Worm (Caenorhabditis elegans) whole organism, L4 larva: ENCODE data around the gene arrd-3.
A peak's percentile ranks its signal among the peaks of the same experiment; 100 is the strongest.

Source experiments
- D1046.2 ChIP-seq: fragments of 200-800 bp; sonication (Bioruptor generic); IDR thresholded peaks from 2 replicates; pipeline ENCODE4 v1.3.6; 2022; ENCODE audit warnings: missing genetic modification characterization, missing compliant biosample characterization
- F44E2.7 ChIP-seq: fragments of 200-800 bp; sonication (Bioruptor generic); IDR thresholded peaks from 2 replicates; pipeline ENCODE4 v2.1.2; 2022; ENCODE audit warnings: missing genetic modification characterization, missing compliant biosample characterization
- T20F7.1 ChIP-seq: fragments of 200-800 bp; sonication (Bioruptor generic); optimal IDR thresholded peaks from 2 replicates; lab custom pipeline; 2018; ENCODE audit warnings: mild to moderate bottlenecking, missing genetic modification characterization, missing compliant biosample characterization
- Y105C5A.15 ChIP-seq: fragments of 200-800 bp; sonication (Bioruptor generic); IDR thresholded peaks from 2 replicates; pipeline ENCODE4 v1.3.6; 2022; ENCODE audit warnings: missing genetic modification characterization, missing compliant biosample characterization
- Y48G9A.11 ChIP-seq: fragments of 200-800 bp; sonication (Bioruptor generic); IDR thresholded peaks from 2 replicates; pipeline ENCODE4 v1.3.6; 2022; ENCODE audit warnings: missing genetic modification reagents, missing genetic modification characterization, missing compliant biosample characterization
- Y5F2A.4 ChIP-seq: fragments of 200-800 bp; sonication (Bioruptor generic); optimal IDR thresholded peaks from 2 replicates; lab custom pipeline; 2018; ENCODE audit warnings: mild to moderate bottlenecking, missing genetic modification characterization, missing compliant biosample characterization
- Y75B8A.6 ChIP-seq: fragments of 200-800 bp; sonication (Bioruptor generic); IDR thresholded peaks from 2 replicates; pipeline ENCODE4 v1.3.6; 2022; ENCODE audit warnings: missing genetic modification reagents, missing genetic modification characterization, missing compliant biosample characterization
- ZK337.2 ChIP-seq: fragments of 200-800 bp; sonication (Bioruptor generic); IDR thresholded peaks from 2 replicates; pipeline ENCODE4 v1.3.6; 2022; ENCODE audit warnings: missing genetic modification reagents, missing genetic modification characterization, missing compliant biosample characterization
- aha-1 ChIP-seq: fragments of 150-350 bp; peaks from one replicate; lab custom pipeline; 2014; ENCODE audit warnings: missing biosample characterization, missing genetic modification characterization
- arid-1 ChIP-seq: fragments of 200-800 bp; sonication (Bioruptor generic); conservative IDR thresholded peaks from 2 replicates; pipeline ENCODE4 v1.3.6; 2022; ENCODE audit warnings: missing genetic modification reagents, missing genetic modification characterization, missing compliant biosample characterization
- ceh-20 ChIP-seq: fragments of 200-800 bp; sonication (Bioruptor generic); IDR thresholded peaks from 2 replicates; pipeline ENCODE4 v1.3.6; 2022; ENCODE audit warnings: missing genetic modification reagents, missing genetic modification characterization, missing compliant biosample characterization
- ceh-44 ChIP-seq: fragments of 200-800 bp; sonication (Bioruptor generic); IDR thresholded peaks from 2 replicates; pipeline ENCODE4 v1.3.6; 2022; ENCODE audit warnings: missing genetic modification reagents, missing genetic modification characterization, missing compliant biosample characterization
- daf-12 ChIP-seq: fragments of 150-350 bp; optimal IDR thresholded peaks from 2 replicates; lab custom pipeline; 2014; ENCODE audit warnings: missing biosample characterization, missing genetic modification reagents, missing genetic modification characterization
- daf-8 ChIP-seq: fragments of 200-800 bp; sonication (Bioruptor generic); IDR thresholded peaks from 2 replicates; pipeline ENCODE4 v1.3.6; 2022; ENCODE audit warnings: missing genetic modification characterization, missing compliant biosample characterization
- dmd-8 ChIP-seq: fragments of 200-800 bp; sonication (Bioruptor generic); IDR thresholded peaks from 2 replicates; pipeline ENCODE4 v1.3.6; 2022; ENCODE audit warnings: missing genetic modification characterization, missing compliant biosample characterization
- dpl-1 ChIP-seq: fragments of 150-350 bp; optimal IDR thresholded peaks from 2 replicates; lab custom pipeline; 2014; ENCODE audit warnings: missing biosample characterization, missing genetic modification reagents, missing genetic modification characterization
- gei-8 ChIP-seq: fragments of 200-800 bp; sonication (Bioruptor generic); optimal IDR thresholded peaks from 2 replicates; lab custom pipeline; 2018; ENCODE audit warnings: mild to moderate bottlenecking, missing genetic modification characterization, missing compliant biosample characterization
- lin-15B ChIP-seq: fragments of 150-350 bp; sonication (generic microtip); optimal IDR thresholded peaks from 3 replicates; lab custom pipeline; 2014; ENCODE audit warnings: missing biosample characterization, missing genetic modification characterization
- lin-38 ChIP-seq: fragments of 200-800 bp; sonication (Bioruptor generic); IDR thresholded peaks from 2 replicates; pipeline ENCODE4 v1.3.6; 2022; ENCODE audit warnings: missing genetic modification reagents, missing genetic modification characterization, missing compliant biosample characterization
- lsy-2 ChIP-seq, 2 experiments: fragments of 150-350 bp in 1 of 2; sonication (generic microtip) in 1 of 2; optimal IDR thresholded peaks; 2 replicates each; lab custom pipeline; 2014 to 2017; ENCODE audit warnings: missing biosample characterization in 2 of 2, missing genetic modification characterization in 2 of 2
- madf-5 ChIP-seq, 2 experiments: fragments of 200-800 bp; sonication (Bioruptor generic); IDR thresholded peaks; 2 replicates each; pipeline ENCODE4 v1.3.6; 2022; ENCODE audit warnings: missing compliant biosample characterization in 2 of 2, missing genetic modification characterization in 2 of 2
- mdl-1 ChIP-seq, 2 experiments: fragments of 150-350 bp in 1 of 2; sonication (generic microtip) in 1 of 2; optimal IDR thresholded peaks; 2 replicates each; lab custom pipeline; 2014 to 2017; ENCODE audit warnings: missing biosample characterization in 2 of 2, missing genetic modification characterization in 2 of 2
- mdt-29 ChIP-seq: fragments of 200-800 bp; sonication (Bioruptor generic); IDR thresholded peaks from 2 replicates; pipeline ENCODE4 v1.3.6; 2022; ENCODE audit warnings: missing genetic modification reagents, missing genetic modification characterization, missing compliant biosample characterization
- mep-1 ChIP-seq: fragments of 150-350 bp; sonication (generic microtip); optimal IDR thresholded peaks from 3 replicates; lab custom pipeline; 2014; ENCODE audit warnings: missing biosample characterization, missing genetic modification characterization
- nhr-111 ChIP-seq: fragments of 200-800 bp; sonication (Bioruptor generic); optimal IDR thresholded peaks from 2 replicates; lab custom pipeline; 2018; ENCODE audit warnings: mild to moderate bottlenecking, missing genetic modification characterization, missing compliant biosample characterization
- nhr-28 ChIP-seq: fragments of 150-350 bp; optimal IDR thresholded peaks from 2 replicates; lab custom pipeline; 2014; ENCODE audit warnings: missing biosample characterization, missing genetic modification characterization
- nhr-42 ChIP-seq: fragments of 200-800 bp; sonication (Bioruptor generic); IDR thresholded peaks from 2 replicates; pipeline ENCODE4 v1.3.6; 2022; ENCODE audit warnings: missing genetic modification characterization, missing compliant biosample characterization
- nhr-77 ChIP-seq: fragments of 150-350 bp; optimal IDR thresholded peaks from 2 replicates; lab custom pipeline; 2014; ENCODE audit warnings: missing biosample characterization, missing genetic modification characterization
- pha-4 ChIP-seq, 2 experiments: fragments of 150-350 bp in 1 of 2; fragments of 200-800 bp in 1 of 2; sonication (Bioruptor generic) in 1 of 2; IDR thresholded peaks in 1 of 2; optimal IDR thresholded peaks in 1 of 2; 2 replicates each; pipeline versions ENCODE4 v1.3.6 to Lab custom; 2014 to 2022; ENCODE audit warnings: missing genetic modification characterization in 2 of 2, missing genetic modification reagents in 2 of 2, missing biosample characterization in 1 of 2, missing compliant biosample characterization in 1 of 2
- rbr-2 ChIP-seq: sonication (generic microtip); optimal IDR thresholded peaks from 2 replicates; lab custom pipeline; 2016; ENCODE audit warnings: missing genotype, missing genetic modification characterization, missing compliant biosample characterization
- snpc-4 ChIP-seq: fragments of 150-350 bp; optimal IDR thresholded peaks from 2 replicates; lab custom pipeline; 2014; ENCODE audit warnings: missing biosample characterization, missing genetic modification characterization
- spr-1 ChIP-seq: sonication (generic microtip); optimal IDR thresholded peaks from 2 replicates; lab custom pipeline; 2016; ENCODE audit warnings: mild to moderate bottlenecking, missing genetic modification characterization, missing compliant biosample characterization
- spr-3 ChIP-seq: fragments of 200-800 bp; sonication (Bioruptor generic); optimal IDR thresholded peaks from 2 replicates; lab custom pipeline; 2018; ENCODE audit warnings: mild to moderate bottlenecking, missing genetic modification characterization, missing compliant biosample characterization
- unc-62 ChIP-seq, 3 experiments: fragments of 150-350 bp in 1 of 3; sonication (generic microtip); optimal IDR thresholded peaks in 2 of 3; peaks in 1 of 3; 1 replicate in 1 of 3; 2 replicates in 2 of 3; lab custom pipeline; 2014 to 2017; ENCODE audit warnings: missing biosample characterization in 3 of 3, missing genetic modification characterization in 3 of 3, missing genetic modification reagents in 3 of 3, missing genotype in 1 of 3
- vab-7 ChIP-seq: fragments of 200-800 bp; sonication (Bioruptor generic); IDR thresholded peaks from 2 replicates; pipeline ENCODE4 v1.3.6; 2022; ENCODE audit warnings: missing genetic modification reagents, missing genetic modification characterization, missing compliant biosample characterization
- zip-11 ChIP-seq: fragments of 200-800 bp; sonication (Bioruptor generic); IDR thresholded peaks from 2 replicates; pipeline ENCODE4 v1.3.6; 2022; ENCODE audit warnings: missing genetic modification characterization, missing compliant biosample characterization

The arrd-3 gene

ce11 chrII:9436009-9436408 is 23.7 kb downstream of the arrd-3 start, which contains the start of gene kin-16 (continued):
- TF ChIP-seq unc-62 (GFP tag; optimal IDR thresholded peaks at IDR 0.05 in 1 of 2; lab: Kevin White, UChicago) (no peak), unc-62 (tag; optimal IDR thresholded peaks at IDR 0.05; lab: Kevin White, UChicago) (no peak), vab-7 (GFP tag; lab: Robert Waterston, UW) (no peak)

- no peak for TF ChIP-seq pha-4 (GFP tag; IDR thresholded peaks at IDR 0.05; lab: Robert Waterston, UW)
- TF ChIP-seq pha-4 (tag; optimal IDR thresholded peaks at IDR 0.05; lab: Kevin White, UChicago), result no peak
- no peak for TF ChIP-seq nhr-28
- no peak for TF ChIP-seq daf-12 (tag; lab: Kevin White, UChicago)
- TF ChIP-seq Y48G9A.11 (GFP tag; lab: Robert Waterston, UW), result no peak
- TF ChIP-seq nhr-111 (GFP tag; lab: Kevin White, UChicago), result no peak
- TF ChIP-seq spr-3 (GFP tag; lab: Kevin White, UChicago), result no peak
- TF ChIP-seq ceh-44 (GFP tag; lab: Robert Waterston, UW), result no peak
- no peak for TF ChIP-seq T20F7.1 (GFP tag; lab: Kevin White, UChicago)
- no peak for TF ChIP-seq arid-1 (GFP tag; lab: Robert Waterston, UW)
- TF ChIP-seq rbr-2 (tag; lab: Kevin White, UChicago), result no peak
- TF ChIP-seq zip-11, result no peak
- no peak for TF ChIP-seq dmd-8
- no peak for TF ChIP-seq Y75B8A.6
- TF ChIP-seq snpc-4, result no peak
- no peak for TF ChIP-seq F44E2.7 (GFP tag; lab: Robert Waterston, UW)
These were observed 25.9 kb downstream of the arrd-3 start, which contains the start of gene chil-13 for ce11 chrII:9438227-9438626. chil-13 (minus strand) TSS chrII:9438327.

ce11 chrII:9438853-9439252 is 26.5 kb downstream of the arrd-3 start:
- no peak for TF ChIP-seq mdt-29 (GFP tag; lab: Robert Waterston, UW)
- peak in 1 of 2 experiments; percentile 91 for TF ChIP-seq unc-62 (GFP tag; optimal IDR thresholded peaks at IDR 0.05 in 1 of 2; lab: Kevin White, UChicago)
- no peak for TF ChIP-seq unc-62 (tag; optimal IDR thresholded peaks at IDR 0.05; lab: Kevin White, UChicago)
- TF ChIP-seq lin-38 (GFP tag; lab: Robert Waterston, UW), result no peak
- TF ChIP-seq aha-1, result peak; percentile 3

ce11 chrII:9440060-9440459 is 27.7 kb downstream of the arrd-3 start, which contains the start of gene chil-17:
chil-17 (minus strand) TSS chrII:9440160.
- TF ChIP-seq D1046.2 (GFP tag; lab: Robert Waterston, UW) (no peak), lsy-2 (tag; optimal IDR thresholded peaks at IDR 0.05; lab: Kevin White, UChicago) (no peak), ZK337.2 (GFP tag; lab: Robert Waterston, UW) (no peak), nhr-77 (tag; lab: Kevin White, UChicago) (no peak), mep-1 (tag; lab: Kevin White, UChicago) (no peak), zip-11 (no peak)

- TF ChIP-seq mdl-1 (tag; optimal IDR thresholded peaks at IDR 0.05; lab: Kevin White, UChicago) (no peak), Y105C5A.15 (GFP tag; lab: Robert Waterston, UW) (no peak), gei-8 (no peak), dpl-1 (GFP tag; lab: Kevin White, UChicago) (no peak), lin-15B (no peak), daf-8 (GFP tag; lab: Robert Waterston, UW) (no peak)
These were observed 29.5 kb downstream of the arrd-3 start, which contains the start of gene chil-16 for ce11 chrII:9441838-9442237. chil-16 (minus strand) TSS chrII:9441938.

- TF ChIP-seq T20F7.1 (GFP tag; lab: Kevin White, UChicago), result no peak
- TF ChIP-seq ceh-20 (GFP tag; lab: Robert Waterston, UW), result no peak
- no peak for TF ChIP-seq mep-1 (tag; lab: Kevin White, UChicago)
- no peak for TF ChIP-seq nhr-42 (GFP tag; lab: Robert Waterston, UW)
- TF ChIP-seq spr-1 (tag; lab: Kevin White, UChicago), result no peak
- TF ChIP-seq D1046.2 (GFP tag; lab: Robert Waterston, UW), result no peak
- TF ChIP-seq nhr-77 (tag; lab: Kevin White, UChicago), result no peak
- no peak for TF ChIP-seq Y5F2A.4 (GFP tag; lab: Kevin White, UChicago)
- TF ChIP-seq Y48G9A.11 (GFP tag; lab: Robert Waterston, UW), result no peak
- TF ChIP-seq madf-5 (GFP tag; IDR thresholded peaks at IDR 0.05; lab: Robert Waterston, UW), result no peak
These were observed 31.2 kb downstream of the arrd-3 start, which contains the start of gene chil-15 for ce11 chrII:9443522-9443921. chil-15 (minus strand) TSS chrII:9443622.
